ENCODE assay signal across 5 fruit fly cellular contexts in genomic region chrX:10930553-10931092, dm6.
A peak's percentile ranks its signal among the peaks of the same experiment; 100 is the strongest.
TF ChIP-seq lines count a peak whose summit lies in the region.

TSS of gene Myo10A (plus strand) at chrX:10930840.

- TF ChIP-seq CTCF in whole organism, embryonic (GFP tag; optimal IDR thresholded peaks at IDR 0.05; lab: Kevin White, UChicago) = no peak

TF ChIP-seq in whole organism, adult, 20 proteins besides CTCF, POLR2A, EP300 and RAD21:
- TF ChIP-seq CG14711 (tag; optimal IDR thresholded peaks at IDR 0.05; lab: Kevin White, UChicago) (peak; percentile 50), pad (GFP tag; optimal IDR thresholded peaks at IDR 0.05; lab: Kevin White, UChicago) (no peak)

TF ChIP-seq in whole organism, embryonic, 481 proteins besides CTCF, POLR2A, EP300 and RAD21 (continues in another document):
- no peak for TF ChIP-seq CG9797 (GFP tag; optimal IDR thresholded peaks at IDR 0.05; lab: Kevin White, UChicago)
- no peak for TF ChIP-seq mirr (GFP tag; optimal IDR thresholded peaks at IDR 0.05; lab: Kevin White, UChicago)
- TF ChIP-seq CG3847 (GFP tag; IDR thresholded peaks at IDR 0.05; lab: Robert Waterston, UW) = no peak
- no peak for TF ChIP-seq TFAM (GFP tag; optimal IDR thresholded peaks at IDR 0.05; lab: Kevin White, UChicago)
- TF ChIP-seq CG10565 (GFP tag; optimal IDR thresholded peaks at IDR 0.05; lab: Kevin White, UChicago) = no peak
- no peak for TF ChIP-seq Sry-δ (GFP tag; optimal IDR thresholded peaks at IDR 0.05; lab: Kevin White, UChicago)
- peak; percentile 7 for TF ChIP-seq CG5180 (GFP tag; optimal IDR thresholded peaks at IDR 0.05; lab: Kevin White, UChicago)
- TF ChIP-seq Bteb2 (GFP tag; optimal IDR thresholded peaks at IDR 0.05; lab: Kevin White, UChicago) = no peak
- TF ChIP-seq CG11695 (GFP tag; IDR thresholded peaks at IDR 0.05; lab: Robert Waterston, UW) = no peak
- 0 out of 2 replicates have a peak, but pooled peaks have one; percentile 29 for TF ChIP-seq CG32532 (GFP tag; IDR thresholded peaks at IDR 0.05; lab: Robert Waterston, UW)
- no peak for TF ChIP-seq cwo (GFP tag; optimal IDR thresholded peaks at IDR 0.05; lab: Kevin White, UChicago)
- no peak for TF ChIP-seq dmrt99B (tag; optimal IDR thresholded peaks at IDR 0.05; lab: Kevin White, UChicago)
- TF ChIP-seq CG1832 (GFP tag; optimal IDR thresholded peaks at IDR 0.05; lab: Kevin White, UChicago) = no peak
- TF ChIP-seq bbx (GFP tag; IDR thresholded peaks at IDR 0.05; lab: Robert Waterston, UW; ENCODE audit: partially characterized antibody) = 0 out of 2 replicates have a peak, but pooled peaks have one; percentile 31
- TF ChIP-seq CG2678 (tag; optimal IDR thresholded peaks at IDR 0.05; lab: Kevin White, UChicago) = no peak
- no peak for TF ChIP-seq emc (GFP tag; optimal IDR thresholded peaks at IDR 0.05; lab: Kevin White, UChicago)
- no peak for TF ChIP-seq Sin3A (optimal IDR thresholded peaks at IDR 0.05; lab: Kevin White, UChicago)
- TF ChIP-seq sqz (GFP tag; optimal IDR thresholded peaks at IDR 0.05; lab: Kevin White, UChicago) = peak; percentile 50
- TF ChIP-seq CG6654 (GFP tag; optimal IDR thresholded peaks at IDR 0.05; lab: Kevin White, UChicago) = no peak
- TF ChIP-seq al (GFP tag; IDR thresholded peaks at IDR 0.05; lab: Robert Waterston, UW) = no peak
- no peak for TF ChIP-seq Hmr (GFP tag; optimal IDR thresholded peaks at IDR 0.05; lab: Kevin White, UChicago)
- no peak for TF ChIP-seq HLH3B (GFP tag; IDR thresholded peaks at IDR 0.05; lab: Robert Waterston, UW)

TF ChIP-seq in whole organism, prepupa, 60 proteins besides CTCF, POLR2A, EP300 and RAD21:
- TF ChIP-seq CG10669 (GFP tag; optimal IDR thresholded peaks at IDR 0.05; lab: Kevin White, UChicago) (no peak), Eip93F (GFP tag; optimal IDR thresholded peaks at IDR 0.05; lab: Kevin White, UChicago) (no peak), ss (GFP tag; optimal IDR thresholded peaks at IDR 0.05; lab: Kevin White, UChicago) (no peak), Hr4 (GFP tag; optimal IDR thresholded peaks at IDR 0.05; lab: Kevin White, UChicago) (no peak), Sox14 (GFP tag; optimal IDR thresholded peaks at IDR 0.05; lab: Kevin White, UChicago) (no peak), fkh (GFP tag; optimal IDR thresholded peaks at IDR 0.05; lab: Kevin White, UChicago) (peak; percentile 35), Ets21C (GFP tag; optimal IDR thresholded peaks at IDR 0.05; lab: Kevin White, UChicago) (no peak), CG4318 (GFP tag; optimal IDR thresholded peaks at IDR 0.05; lab: Kevin White, UChicago) (no peak), Sox15 (GFP tag; optimal IDR thresholded peaks at IDR 0.05; lab: Kevin White, UChicago) (no peak), achi (GFP tag; optimal IDR thresholded peaks at IDR 0.05; lab: Kevin White, UChicago) (no peak), Eip78C (GFP tag; lab: Kevin White, UChicago) (peak; percentile 63), CG11762 (GFP tag; optimal IDR thresholded peaks at IDR 0.05; lab: Kevin White, UChicago; ENCODE audit: insufficient read depth) (no peak), CG6163 (GFP tag; IDR thresholded peaks at IDR 0.05; lab: Robert Waterston, UW) (peak; percentile 50), CG8319 (GFP tag; optimal IDR thresholded peaks at IDR 0.05; lab: Kevin White, UChicago) (no peak), CG15336 (GFP tag; IDR thresholded peaks at IDR 0.05; lab: Robert Waterston, UW) (no peak), Smox (GFP tag; optimal IDR thresholded peaks at IDR 0.05; lab: Kevin White, UChicago) (no peak), CG31627 (GFP tag; optimal IDR thresholded peaks at IDR 0.05; lab: Kevin White, UChicago) (no peak), svp (GFP tag; lab: Kevin White, UChicago) (peak; percentile 46), CG11902 (GFP tag; optimal IDR thresholded peaks at IDR 0.05; lab: Kevin White, UChicago) (no peak), CG8632 (GFP tag; optimal IDR thresholded peaks at IDR 0.05; lab: Kevin White, UChicago) (no peak), OdsH (GFP tag; optimal IDR thresholded peaks at IDR 0.05; lab: Kevin White, UChicago) (no peak), CG3919 (GFP tag; optimal IDR thresholded peaks at IDR 0.05; lab: Kevin White, UChicago) (no peak)

TF ChIP-seq in whole organism, pupa, 21 proteins besides CTCF, POLR2A, EP300 and RAD21:
- TF ChIP-seq CG9948 (tag; optimal IDR thresholded peaks at IDR 0.05; lab: Kevin White, UChicago) (no peak), EcR (GFP tag; optimal IDR thresholded peaks at IDR 0.05; lab: Kevin White, UChicago) (no peak), CG4496 (GFP tag; IDR thresholded peaks at IDR 0.05; lab: Robert Waterston, UW) (0 out of 3 replicates have a peak, but pooled peaks have one; percentile 16), CG8301 (tag; optimal IDR thresholded peaks at IDR 0.05; lab: Kevin White, UChicago) (no peak), CG13204 (GFP tag; optimal IDR thresholded peaks at IDR 0.05; lab: Kevin White, UChicago) (no peak), Ets98B (GFP tag; IDR thresholded peaks at IDR 0.05; lab: Robert Waterston, UW) (no peak; the same call in 1 of the 2 replicates)

TF ChIP-seq in whole organism, wandering third instar larva, 38 proteins besides CTCF, POLR2A, EP300 and RAD21:
- TF ChIP-seq dl (GFP tag; optimal IDR thresholded peaks at IDR 0.05; lab: Kevin White, UChicago; ENCODE audit: insufficient read depth in 1 of 2, partially characterized antibody in 2 of 2) (peak; percentile 62 to 69), Jra (GFP tag; optimal IDR thresholded peaks at IDR 0.05; lab: Kevin White, UChicago) (no peak), Hr78 (GFP tag; optimal IDR thresholded peaks at IDR 0.05; lab: Kevin White, UChicago) (no peak), fru (GFP tag; optimal IDR thresholded peaks at IDR 0.05; lab: Kevin White, UChicago) (peak; percentile 10), h (GFP tag; optimal IDR thresholded peaks at IDR 0.05; lab: Kevin White, UChicago) (no peak), Dif (GFP tag; optimal IDR thresholded peaks at IDR 0.05; lab: Kevin White, UChicago; ENCODE audit: partially characterized antibody) (peak; percentile 64), ey (GFP tag; optimal IDR thresholded peaks at IDR 0.05; lab: Kevin White, UChicago) (no peak), dmrt93B (GFP tag; optimal IDR thresholded peaks at IDR 0.05; lab: Kevin White, UChicago) (no peak)
